Fruit fly (Drosophila melanogaster): ENCODE measurements around the gene CG14315.

Gene CG14315

DNA sequence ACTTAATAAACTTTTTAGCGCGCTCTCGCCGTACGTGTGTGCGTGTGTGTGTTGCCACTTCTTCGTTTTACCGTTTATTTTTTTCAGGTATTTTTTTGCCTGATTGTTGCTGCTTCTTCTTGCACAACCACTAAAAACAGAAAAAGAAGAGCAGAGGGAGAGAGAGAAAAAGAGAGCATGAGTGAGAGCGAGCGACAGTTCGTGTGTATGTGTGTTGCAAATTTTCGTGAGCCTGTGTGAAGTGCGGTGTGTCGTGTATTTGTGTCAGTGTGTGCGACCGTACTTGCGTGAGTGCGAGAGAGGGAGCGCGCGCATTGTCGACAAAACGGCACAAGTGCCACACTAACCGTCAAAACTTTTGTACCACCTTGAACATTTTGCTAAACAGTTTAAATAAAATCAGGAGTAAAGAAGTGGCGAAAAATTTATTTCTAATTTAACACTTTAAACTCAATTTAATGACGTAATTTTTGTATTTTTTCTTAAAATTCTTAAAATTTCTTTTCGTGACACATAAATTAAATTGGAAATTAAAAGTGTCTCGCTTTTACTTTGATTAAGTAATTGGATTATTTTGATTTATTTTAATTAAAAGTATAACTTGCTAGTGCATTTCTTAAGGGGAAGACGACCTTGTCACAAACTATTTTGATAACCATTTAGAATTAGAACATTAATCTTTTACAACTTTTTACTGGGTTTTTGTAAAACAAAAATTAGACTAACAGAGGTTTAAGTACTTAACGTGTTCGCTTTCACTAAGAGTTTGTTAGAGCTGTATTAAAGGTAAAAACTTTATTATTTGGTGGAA lies 38.7 kb downstream of the CG14315 start (continued):
- TF ChIP-seq grn (GFP tag; optimal IDR thresholded peaks at IDR 0.05) (no peak), CG14710 (tag; optimal IDR thresholded peaks at IDR 0.05) (peak; percentile 50), fd96Cb (tag; optimal IDR thresholded peaks at IDR 0.05) (peak; percentile 44), lola (GFP tag; optimal IDR thresholded peaks at IDR 0.05) (peak in 1 of 3 experiments; percentile 75), CG9797 (GFP tag; optimal IDR thresholded peaks at IDR 0.05) (no peak), kah (GFP tag; optimal IDR thresholded peaks at IDR 0.05) (peak; percentile 25), z (GFP tag; IDR thresholded peaks at IDR 0.05) (no peak), Dref (GFP tag; IDR thresholded peaks at IDR 0.05) (no peak), CG12219 (GFP tag; optimal IDR thresholded peaks at IDR 0.05) (no peak), CG7556 (GFP tag; optimal IDR thresholded peaks at IDR 0.05) (peak; percentile 84), CG8089 (GFP tag; optimal IDR thresholded peaks at IDR 0.05) (no peak), Hsf (GFP tag; optimal IDR thresholded peaks at IDR 0.05) (peak; percentile 70), mld (GFP tag; IDR thresholded peaks at IDR 0.05; ENCODE audit: partially characterized antibody) (no peak), pb (GFP tag; optimal IDR thresholded peaks at IDR 0.05) (no peak), CG11504 (tag; optimal IDR thresholded peaks at IDR 0.05) (peak; percentile 77), insv (GFP tag; optimal IDR thresholded peaks at IDR 0.05) (no peak), Sry-β (GFP tag; optimal IDR thresholded peaks at IDR 0.05) (no peak), CG6689 (GFP tag; IDR thresholded peaks at IDR 0.05) (no peak), ci (GFP tag; IDR thresholded peaks at IDR 0.05) (no peak), CG17186 (GFP tag; optimal IDR thresholded peaks at IDR 0.05) (no peak), gt (GFP tag; IDR thresholded peaks at IDR 0.05) (no peak), CG32767 (GFP tag; IDR thresholded peaks at IDR 0.05) (no peak), YL-1 (GFP tag; optimal IDR thresholded peaks at IDR 0.05) (peak; percentile 31), Dbx (GFP tag; IDR thresholded peaks at IDR 0.05) (no peak), dati (GFP tag; IDR thresholded peaks at IDR 0.05) (no peak), NC2β (GFP tag; optimal IDR thresholded peaks at IDR 0.05) (no peak), bbx (GFP tag; IDR thresholded peaks at IDR 0.05; ENCODE audit: partially characterized antibody) (no peak), salm (tag; optimal IDR thresholded peaks at IDR 0.05) (no peak), sna (GFP tag; IDR thresholded peaks at IDR 0.05; ENCODE audit: partially characterized antibody) (no peak), fu2 (GFP tag; optimal IDR thresholded peaks at IDR 0.05) (peak; percentile 29), chm (GFP tag; IDR thresholded peaks at IDR 0.05) (no peak), zfh2 (GFP tag; optimal IDR thresholded peaks at IDR 0.05) (no peak), klu (GFP tag; IDR thresholded peaks at IDR 0.05) (no peak), CG10565 (GFP tag; optimal IDR thresholded peaks at IDR 0.05) (no peak), br (optimal IDR thresholded peaks at IDR 0.05) (no peak), Hr51 (GFP tag; optimal IDR thresholded peaks at IDR 0.05) (peak in 1 of 2 experiments; percentile 77), CG17829 (tag; optimal IDR thresholded peaks at IDR 0.05) (peak; percentile 50), CG11093 (GFP tag; IDR thresholded peaks at IDR 0.05) (peak; percentile 37; the same call in 2 of the 3 replicates), Usf (GFP tag; optimal IDR thresholded peaks at IDR 0.05) (peak; percentile 45), onecut (GFP tag; IDR thresholded peaks at IDR 0.05) (peak; percentile 42), esg (GFP tag; conservative IDR thresholded peaks at IDR 0.05) (no peak), CG7839 (tag; optimal IDR thresholded peaks at IDR 0.05) (peak; percentile 61), CG1792 (GFP tag; optimal IDR thresholded peaks at IDR 0.05) (no peak), Sox100B (GFP tag; optimal IDR thresholded peaks at IDR 0.05) (peak; percentile 73), Scr (GFP tag; IDR thresholded peaks at IDR 0.05; ENCODE audit: partially characterized antibody) (no peak), CG43689 (GFP tag; IDR thresholded peaks at IDR 0.05) (no peak), chn (GFP tag; optimal IDR thresholded peaks at IDR 0.05) (no peak), Max (GFP tag; optimal IDR thresholded peaks at IDR 0.05) (peak; percentile 8), ewg (GFP tag; optimal IDR thresholded peaks at IDR 0.05) (peak; percentile 65), CG7357 (GFP tag; IDR thresholded peaks at IDR 0.05) (0 out of 3 replicates have a peak, but pooled peaks have one; percentile 14)

Data from whole organism, embryonic.